Fruit fly (Drosophila melanogaster) Kc167 (cell line): ENCODE data around the gene CG34288.

Experiments used
- Myc ChIP-seq: fragments of >200 bp; optimal IDR thresholded peaks from 2 replicates; lab custom pipeline; 2017; ENCODE audit warnings: missing external identifiers
- Sin3A ChIP-seq: fragments of >200 bp; optimal IDR thresholded peaks from 2 replicates; lab custom pipeline; 2018; ENCODE audit warnings: missing external identifiers
- insv ChIP-seq: fragments of >200 bp; optimal IDR thresholded peaks from 3 replicates; lab custom pipeline; 2018; ENCODE audit warnings: missing external identifiers

DNA sequence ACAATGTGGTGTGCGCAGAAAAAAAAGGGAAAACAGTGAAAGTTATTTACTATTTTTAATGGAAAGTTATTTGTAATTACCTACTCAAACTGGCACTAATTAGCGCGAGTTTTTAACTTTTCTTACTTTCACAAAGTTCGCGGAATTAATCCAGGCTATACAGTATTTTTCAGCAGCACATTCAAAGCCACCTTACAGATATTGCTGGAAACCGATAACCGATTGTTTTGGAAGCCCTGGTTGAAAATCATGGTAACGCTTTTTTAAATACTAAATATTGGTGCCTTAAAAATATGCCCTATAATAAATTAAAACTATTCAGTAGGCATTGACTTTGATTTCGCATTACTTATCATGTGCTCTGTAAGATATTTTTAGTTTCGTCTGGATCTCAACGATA lies 45.7 kb upstream of the CG34288 start, which contains the start of gene tHMG2:
- no peak for TF ChIP-seq insv (lab: Kevin White, UChicago)
- TF ChIP-seq Sin3A (lab: Kevin White, UChicago), result no peak
- no peak for TF ChIP-seq Myc (lab: Kevin White, UChicago)
